Fruit fly (Drosophila melanogaster) whole organism, embryonic: ENCODE results near the gene Osi20.

Source experiments
- B-H1 ChIP-seq: fragments of 200-800 bp; sonication (Bioruptor generic); IDR thresholded peaks from 3 replicates; pipeline ENCODE4 v1.3.6; 2022; ENCODE audit warnings: missing biosample characterization, missing genetic modification characterization
- CG11456 ChIP-seq: fragments of 200-800 bp; sonication (Bioruptor generic); IDR thresholded peaks from 3 replicates; pipeline ENCODE4 v1.3.6; 2022; ENCODE audit warnings: missing biosample characterization, missing genetic modification characterization
- CG11560 ChIP-seq: fragments of 200-800 bp; sonication (Bioruptor generic); IDR thresholded peaks from 3 replicates; pipeline ENCODE4 v1.3.6; 2022; ENCODE audit warnings: missing biosample characterization, missing genetic modification characterization
- CG14050 ChIP-seq: fragments of 200-800 bp; sonication (Bioruptor generic); IDR thresholded peaks from 3 replicates; pipeline ENCODE4 v1.3.6; 2022; ENCODE audit warnings: missing biosample characterization, missing genetic modification characterization
- CG15479 ChIP-seq: fragments of 200-800 bp; sonication (Bioruptor generic); optimal IDR thresholded peaks from 3 replicates; lab custom pipeline; 2019; ENCODE audit warnings: missing biosample characterization, mild to moderate bottlenecking, missing genetic modification characterization, moderate library complexity
- CG17328 ChIP-seq: fragments of 200-800 bp; sonication (Bioruptor generic); IDR thresholded peaks from 2 replicates; pipeline ENCODE4 v1.3.6; 2022; ENCODE audit warnings: missing biosample characterization, missing genetic modification characterization
- CG2120 ChIP-seq: fragments of 200-800 bp; sonication (Bioruptor generic); optimal IDR thresholded peaks from 3 replicates; lab custom pipeline; 2016; ENCODE audit warnings: missing biosample characterization, missing genetic modification characterization
- CG31441 ChIP-seq: fragments of 200-800 bp; sonication (Bioruptor generic); IDR thresholded peaks from 2 replicates; pipeline ENCODE4 v1.3.6; 2022; ENCODE audit warnings: missing biosample characterization, missing genetic modification characterization
- CG3163 ChIP-seq: fragments of 200-800 bp; sonication (Bioruptor generic); optimal IDR thresholded peaks from 3 replicates; lab custom pipeline; 2016; ENCODE audit warnings: missing biosample characterization, missing genetic modification characterization
- CG3281 ChIP-seq: fragments of 200-800 bp; sonication (Bioruptor generic); optimal IDR thresholded peaks from 3 replicates; lab custom pipeline; 2017; ENCODE audit warnings: missing biosample characterization, mild to moderate bottlenecking, missing genetic modification characterization
- CG4820 ChIP-seq: fragments of 200-800 bp; sonication (Bioruptor generic); optimal IDR thresholded peaks from 3 replicates; lab custom pipeline; 2016; ENCODE audit warnings: missing biosample characterization, missing genetic modification characterization
- CG6654 ChIP-seq: fragments of 200-800 bp; sonication (Bioruptor generic); optimal IDR thresholded peaks from 2 replicates; lab custom pipeline; 2017; ENCODE audit warnings: missing biosample characterization, mild to moderate bottlenecking, missing genetic modification characterization
- CG6683 ChIP-seq: fragments of 200-800 bp; sonication (Bioruptor generic); optimal IDR thresholded peaks from 2 replicates; lab custom pipeline; 2017; ENCODE audit warnings: missing biosample characterization, mild to moderate bottlenecking, missing genetic modification characterization, missing genetic modification reagents
- CG7987 ChIP-seq: fragments of 200-800 bp; sonication (Bioruptor generic); optimal IDR thresholded peaks from 2 replicates; lab custom pipeline; 2018; ENCODE audit warnings: missing biosample characterization, mild to moderate bottlenecking, missing genetic modification characterization, moderate library complexity
- CG8281 ChIP-seq: fragments of 200-800 bp; sonication (Bioruptor generic); optimal IDR thresholded peaks from 2 replicates; lab custom pipeline; 2018; ENCODE audit warnings: missing biosample characterization, mild to moderate bottlenecking, missing genetic modification characterization, moderate library complexity
- CG8478 ChIP-seq: fragments of >200 bp; optimal IDR thresholded peaks from 2 replicates; lab custom pipeline; 2018
- CG9437 ChIP-seq: fragments of 200-800 bp; sonication (Bioruptor generic); optimal IDR thresholded peaks from 2 replicates; lab custom pipeline; 2018; ENCODE audit warnings: missing biosample characterization, mild to moderate bottlenecking, missing genetic modification characterization
- CG9932 ChIP-seq: fragments of 200-800 bp; sonication (Bioruptor generic); IDR thresholded peaks from 2 replicates; pipeline ENCODE4 v1.3.6; 2022; ENCODE audit warnings: missing biosample characterization, missing genetic modification characterization
- D19B ChIP-seq: fragments of 200-800 bp; sonication (Bioruptor generic); optimal IDR thresholded peaks from 2 replicates; lab custom pipeline; 2017; ENCODE audit warnings: missing biosample characterization, mild to moderate bottlenecking, missing genetic modification characterization
- Deaf1 ChIP-seq: fragments of 200-800 bp; optimal IDR thresholded peaks from 3 replicates; lab custom pipeline; 2019; ENCODE audit warnings: missing biosample characterization, mild to moderate bottlenecking, missing genetic modification characterization, moderate library complexity
- Dip2 ChIP-seq: fragments of 200-800 bp; sonication (Bioruptor generic); IDR thresholded peaks from 2 replicates; pipeline ENCODE4 v1.3.6; 2022; ENCODE audit warnings: missing biosample characterization, missing genetic modification characterization
- Eip74EF ChIP-seq, 2 experiments: fragments of 200-800 bp in 1 of 2; fragments of >200 bp in 1 of 2; sonication (Bioruptor generic) in 1 of 2; optimal IDR thresholded peaks; 2 replicates each; lab custom pipeline; 2017 to 2019; ENCODE audit warnings: missing biosample characterization in 2 of 2, missing genetic modification characterization in 2 of 2, mild to moderate bottlenecking in 1 of 2, moderate library complexity in 1 of 2
- Ets97D ChIP-seq: fragments of 200-800 bp; sonication (Bioruptor generic); optimal IDR thresholded peaks from 3 replicates; lab custom pipeline; 2016; ENCODE audit warnings: missing biosample characterization, missing genetic modification characterization
- Fer1 ChIP-seq: fragments of 200-800 bp; sonication (Bioruptor generic); optimal IDR thresholded peaks from 2 replicates; lab custom pipeline; 2017; ENCODE audit warnings: missing biosample characterization, mild to moderate bottlenecking, missing genetic modification characterization
- HLH4C ChIP-seq: fragments of 200-800 bp; sonication (Bioruptor generic); IDR thresholded peaks from 3 replicates; pipeline ENCODE4 v1.3.6; 2022; ENCODE audit warnings: missing biosample characterization, missing genetic modification characterization; ENCODE audit not compliant: partially characterized antibody
- Mrtf ChIP-seq: fragments of 200-800 bp; sonication (Bioruptor generic); IDR thresholded peaks from 3 replicates; pipeline ENCODE4 v1.3.6; 2022; ENCODE audit warnings: missing biosample characterization, missing genetic modification characterization
- PHDP ChIP-seq: fragments of 200-800 bp; sonication (Bioruptor generic); optimal IDR thresholded peaks from 3 replicates; lab custom pipeline; 2018; ENCODE audit warnings: missing biosample characterization, mild to moderate bottlenecking, missing genetic modification characterization, moderate library complexity
- Ptx1 ChIP-seq: fragments of 200-800 bp; sonication (Bioruptor generic); IDR thresholded peaks from 2 replicates; pipeline ENCODE4 v1.3.6; 2022; ENCODE audit warnings: missing biosample characterization, missing genetic modification characterization
- Ravus ChIP-seq: fragments of 200-800 bp; sonication (Bioruptor generic); IDR thresholded peaks from 2 replicates; pipeline ENCODE4 v1.3.6; 2022; ENCODE audit warnings: missing biosample characterization, missing genetic modification characterization
- Sry-δ ChIP-seq: fragments of 200-800 bp; sonication (Bioruptor generic); optimal IDR thresholded peaks from 2 replicates; lab custom pipeline; 2016; ENCODE audit warnings: missing biosample characterization, missing genetic modification characterization
- bowl ChIP-seq: fragments of 200-800 bp; sonication (Bioruptor generic); IDR thresholded peaks from 2 replicates; pipeline ENCODE4 v1.3.6; 2022; ENCODE audit warnings: missing biosample characterization, missing genetic modification characterization
- br ChIP-seq: fragments of >200 bp; optimal IDR thresholded peaks from 2 replicates; lab custom pipeline; 2017
- dan ChIP-seq: fragments of 200-800 bp; sonication (Bioruptor generic); IDR thresholded peaks from 2 replicates; pipeline ENCODE4 v1.3.6; 2022; ENCODE audit warnings: missing biosample characterization, missing genetic modification characterization
- dati ChIP-seq: fragments of 200-800 bp; sonication (Bioruptor generic); IDR thresholded peaks from 2 replicates; pipeline ENCODE4 v1.3.6; 2022; ENCODE audit warnings: missing biosample characterization, missing genetic modification characterization
- disco-r ChIP-seq: fragments of 200-800 bp; sonication (Bioruptor generic); optimal IDR thresholded peaks from 2 replicates; lab custom pipeline; 2016; ENCODE audit warnings: missing biosample characterization, missing genetic modification characterization
- en ChIP-seq: fragments of 200-800 bp; sonication (Bioruptor generic); optimal IDR thresholded peaks from 2 replicates; lab custom pipeline; 2016; ENCODE audit warnings: missing biosample characterization, missing genetic modification characterization
- ewg ChIP-seq: fragments of 200-800 bp; sonication (Bioruptor generic); optimal IDR thresholded peaks from 3 replicates; lab custom pipeline; 2017; ENCODE audit warnings: mild to moderate bottlenecking, missing biosample characterization, missing genetic modification reagents, missing genetic modification characterization
- fd3F ChIP-seq: fragments of 200-800 bp; sonication (Bioruptor generic); optimal IDR thresholded peaks from 2 replicates; lab custom pipeline; 2018; ENCODE audit warnings: missing biosample characterization, mild to moderate bottlenecking, missing genetic modification characterization, moderate library complexity
- gro ChIP-seq: fragments of 200-800 bp; sonication (Bioruptor generic); optimal IDR thresholded peaks from 2 replicates; lab custom pipeline; 2016; ENCODE audit warnings: missing biosample characterization, missing genetic modification characterization
- jing ChIP-seq: fragments of 200-800 bp; sonication (Bioruptor generic); optimal IDR thresholded peaks from 2 replicates; lab custom pipeline; 2018; ENCODE audit warnings: missing biosample characterization, mild to moderate bottlenecking, missing genetic modification characterization
- kah ChIP-seq: fragments of 200-800 bp; sonication (Bioruptor generic); optimal IDR thresholded peaks from 2 replicates; lab custom pipeline; 2018; ENCODE audit warnings: missing biosample characterization, mild to moderate bottlenecking, missing genetic modification characterization
- kay ChIP-seq: fragments of 200-800 bp; sonication (Bioruptor generic); optimal IDR thresholded peaks from 2 replicates; lab custom pipeline; 2016; ENCODE audit warnings: missing biosample characterization, missing genetic modification characterization
- lola ChIP-seq, 3 experiments: fragments of >200 bp in 2 of 3; fragments of 200-800 bp in 1 of 3; sonication (Bioruptor generic) in 1 of 3; optimal IDR thresholded peaks; 2 replicates each; lab custom pipeline; 2017 to 2019; ENCODE audit warnings: missing biosample characterization in 3 of 3, missing genetic modification characterization in 3 of 3, mild to moderate bottlenecking in 1 of 3, moderate library complexity in 1 of 3
- nmo ChIP-seq: fragments of 200-800 bp; sonication (Bioruptor generic); optimal IDR thresholded peaks from 2 replicates; lab custom pipeline; 2018; ENCODE audit warnings: missing biosample characterization, mild to moderate bottlenecking, missing genetic modification characterization, moderate library complexity
- phol ChIP-seq: fragments of 200-800 bp; sonication (Bioruptor generic); optimal IDR thresholded peaks from 3 replicates; lab custom pipeline; 2018; ENCODE audit warnings: missing biosample characterization, mild to moderate bottlenecking, missing genetic modification characterization, moderate library complexity
- slou ChIP-seq: fragments of 200-800 bp; sonication (Bioruptor generic); optimal IDR thresholded peaks from 3 replicates; lab custom pipeline; 2016; ENCODE audit warnings: missing biosample characterization, missing genetic modification characterization
- sna ChIP-seq: fragments of 200-800 bp; sonication (Bioruptor generic); IDR thresholded peaks from 2 replicates; pipeline ENCODE4 v1.3.6; 2022; ENCODE audit warnings: missing biosample characterization, missing genetic modification characterization; ENCODE audit not compliant: partially characterized antibody
- sr ChIP-seq: fragments of 200-800 bp; sonication (Bioruptor generic); IDR thresholded peaks from 3 replicates; pipeline ENCODE4 v1.3.6; 2022; ENCODE audit warnings: missing biosample characterization, missing genetic modification characterization
- tna ChIP-seq: fragments of 200-800 bp; sonication (Bioruptor generic); IDR thresholded peaks from 2 replicates; pipeline ENCODE4 v1.3.6; 2022; ENCODE audit warnings: missing biosample characterization, missing genetic modification characterization; ENCODE audit not compliant: partially characterized antibody
- trh ChIP-seq: fragments of 200-800 bp; sonication (Bioruptor generic); optimal IDR thresholded peaks from 2 replicates; lab custom pipeline; 2016; ENCODE audit warnings: missing biosample characterization, missing genetic modification characterization

Osi20 gene

dm6 chr3R:6353624-6354352 lies 13.9 kb downstream of the Osi20 start (continued):
- TF ChIP-seq trh (peak; percentile 31), PHDP (tag; lab: Kevin White, UChicago) (peak; percentile 89), CG9437 (GFP tag; lab: Kevin White, UChicago) (peak; percentile 82), CG3163 (peak; percentile 12), CG6654 (peak; percentile 48), CG15479 (GFP tag; lab: Kevin White, UChicago) (no peak), nmo (GFP tag; lab: Kevin White, UChicago) (peak; percentile 93), Sry-δ (peak; percentile 17), CG3281 (GFP tag; lab: Kevin White, UChicago) (no peak), CG7987 (no peak), fd3F (no peak), CG8478 (lab: Kevin White, UChicago) (no peak), en (GFP tag; lab: Kevin White, UChicago) (peak; percentile 64), Dip2 (no peak), ewg (peak; percentile 66), kay (GFP tag; lab: Kevin White, UChicago) (peak; percentile 57), kah (GFP tag; lab: Kevin White, UChicago) (peak; percentile 52), dati (GFP tag; lab: Robert Waterston, UW) (0 out of 2 replicates have a peak, but pooled peaks have one; percentile 28), bowl (GFP tag; lab: Robert Waterston, UW) (no peak), Ptx1 (peak; percentile 67), br (lab: Kevin White, UChicago) (no peak), CG9932 (no peak), CG8281 (tag; lab: Kevin White, UChicago) (no peak), CG11560 (tag; lab: Robert Waterston, UW) (no peak), Ravus (GFP tag; lab: Robert Waterston, UW) (no peak), sr (GFP tag; lab: Robert Waterston, UW) (peak; percentile 72), CG11456 (GFP tag; lab: Robert Waterston, UW) (no peak), sna (GFP tag; lab: Robert Waterston, UW) (no peak), D19B (GFP tag; lab: Kevin White, UChicago) (peak; percentile 66), HLH4C (GFP tag; lab: Robert Waterston, UW) (no peak), lola (GFP tag; optimal IDR thresholded peaks at IDR 0.05; lab: Kevin White, UChicago) (peak in 1 of 3 experiments; percentile 81), CG6683 (GFP tag; lab: Kevin White, UChicago) (peak; percentile 49), slou (GFP tag; lab: Kevin White, UChicago) (peak; percentile 14), CG4820 (GFP tag; lab: Kevin White, UChicago) (peak; percentile 68), disco-r (GFP tag; lab: Kevin White, UChicago) (peak; percentile 64), tna (GFP tag; lab: Robert Waterston, UW) (no peak), Mrtf (GFP tag; lab: Robert Waterston, UW) (peak; percentile 59; the same call in 1 of the 3 replicates), phol (tag; lab: Kevin White, UChicago) (peak; percentile 90), dan (no peak), CG17328 (peak; percentile 48), jing (GFP tag; lab: Kevin White, UChicago) (peak; percentile 78), CG2120 (peak; percentile 81), Fer1 (no peak), Deaf1 (tag; lab: Kevin White, UChicago) (no peak), CG14050 (GFP tag; lab: Robert Waterston, UW) (peak; percentile 59; the same call in 1 of the 3 replicates), Ets97D (GFP tag; lab: Kevin White, UChicago) (peak; percentile 24), gro (no peak), B-H1 (GFP tag; lab: Robert Waterston, UW) (peak; percentile 56; the same call in 2 of the 3 replicates), CG31441 (no peak), Eip74EF (GFP tag; optimal IDR thresholded peaks at IDR 0.05; lab: Kevin White, UChicago) (peak in 1 of 2 experiments; percentile 82)
